Fruit fly (Drosophila melanogaster) whole organism, embryonic: Measurements from ENCODE around the gene vir-1.

Experiments used
- ATbp ChIP-seq: fragments of 200-800 bp; sonication (Bioruptor generic); optimal IDR thresholded peaks from 2 replicates; lab custom pipeline; 2017; ENCODE audit warnings: missing biosample characterization, mild to moderate bottlenecking, missing genetic modification characterization, missing genetic modification reagents
- CG11085 ChIP-seq: fragments of 200-800 bp; sonication (Bioruptor generic); IDR thresholded peaks from 2 replicates; pipeline ENCODE4 v1.3.6; 2022; ENCODE audit warnings: missing biosample characterization, missing genetic modification characterization
- CG15011 ChIP-seq: fragments of 200-800 bp; sonication (Bioruptor generic); optimal IDR thresholded peaks from 3 replicates; lab custom pipeline; 2018; ENCODE audit warnings: missing biosample characterization, mild to moderate bottlenecking, missing genetic modification characterization
- CG15514 ChIP-seq: fragments of 200-800 bp; sonication (Bioruptor generic); optimal IDR thresholded peaks from 3 replicates; lab custom pipeline; 2017; ENCODE audit warnings: missing biosample characterization, missing genetic modification characterization, mild to moderate bottlenecking, moderate library complexity, missing genetic modification reagents
- CG16779 ChIP-seq: fragments of 200-800 bp; sonication (Bioruptor generic); IDR thresholded peaks from 2 replicates; pipeline ENCODE4 v1.3.6; 2022; ENCODE audit warnings: missing biosample characterization, missing genetic modification characterization
- CG17328 ChIP-seq: fragments of 200-800 bp; sonication (Bioruptor generic); IDR thresholded peaks from 2 replicates; pipeline ENCODE4 v1.3.6; 2022; ENCODE audit warnings: missing biosample characterization, missing genetic modification characterization
- CG1792 ChIP-seq: fragments of 200-800 bp; sonication (Bioruptor generic); optimal IDR thresholded peaks from 2 replicates; lab custom pipeline; 2016; ENCODE audit warnings: missing biosample characterization, missing genetic modification characterization
- CG2129 ChIP-seq: fragments of 200-800 bp; sonication (Bioruptor generic); IDR thresholded peaks from 2 replicates; pipeline ENCODE4 v1.3.6; 2022; ENCODE audit warnings: missing biosample characterization, missing genetic modification characterization; ENCODE audit not compliant: partially characterized antibody
- CG3847 ChIP-seq: fragments of 200-800 bp; sonication (Bioruptor generic); IDR thresholded peaks from 2 replicates; pipeline ENCODE4 v1.3.6; 2022; ENCODE audit warnings: missing biosample characterization, missing genetic modification characterization
- CG42726 ChIP-seq: fragments of 200-800 bp; sonication (Bioruptor generic); IDR thresholded peaks from 2 replicates; pipeline ENCODE4 v1.3.6; 2022; ENCODE audit warnings: missing biosample characterization, missing genetic modification characterization; ENCODE audit not compliant: partially characterized antibody
- CG4282 ChIP-seq: fragments of 200-800 bp; sonication (Bioruptor generic); optimal IDR thresholded peaks from 2 replicates; lab custom pipeline; 2016; ENCODE audit warnings: missing biosample characterization, missing genetic modification characterization
- CG7357 ChIP-seq: fragments of 200-800 bp; sonication (Bioruptor generic); IDR thresholded peaks from 3 replicates; pipeline ENCODE4 v1.3.6; 2022; ENCODE audit warnings: missing biosample characterization, missing genetic modification characterization
- CG7745 ChIP-seq: fragments of 200-800 bp; sonication (Bioruptor generic); optimal IDR thresholded peaks from 2 replicates; lab custom pipeline; 2018; ENCODE audit warnings: missing biosample characterization, mild to moderate bottlenecking, missing genetic modification characterization, moderate library complexity
- CG9609 ChIP-seq: fragments of 200-800 bp; sonication (Bioruptor generic); optimal IDR thresholded peaks from 3 replicates; lab custom pipeline; 2016; ENCODE audit warnings: missing biosample characterization, missing genetic modification characterization
- CG9876 ChIP-seq: fragments of 200-800 bp; sonication (Bioruptor generic); optimal IDR thresholded peaks from 2 replicates; lab custom pipeline; 2016; ENCODE audit warnings: missing biosample characterization, missing genetic modification characterization
- D ChIP-seq, 2 experiments: fragments of 200-800 bp in 1 of 2; fragments of >200 bp in 1 of 2; sonication (Bioruptor generic) in 1 of 2; optimal IDR thresholded peaks; 2 replicates in 1 of 2; 3 replicates in 1 of 2; lab custom pipeline; 2017; ENCODE audit warnings: mild to moderate bottlenecking in 1 of 2, missing biosample characterization in 1 of 2, missing genetic modification characterization in 1 of 2, missing genetic modification reagents in 1 of 2
- Ets97D ChIP-seq: fragments of 200-800 bp; sonication (Bioruptor generic); optimal IDR thresholded peaks from 3 replicates; lab custom pipeline; 2016; ENCODE audit warnings: missing biosample characterization, missing genetic modification characterization
- Fer1 ChIP-seq: fragments of 200-800 bp; sonication (Bioruptor generic); optimal IDR thresholded peaks from 2 replicates; lab custom pipeline; 2017; ENCODE audit warnings: missing biosample characterization, mild to moderate bottlenecking, missing genetic modification characterization
- GATAe ChIP-seq: fragments of 200-800 bp; sonication (Bioruptor generic); conservative IDR thresholded peaks from 2 replicates; pipeline ENCODE4 v1.3.6; 2022; ENCODE audit warnings: missing biosample characterization, missing genetic modification characterization
- HLH3B ChIP-seq: fragments of 200-800 bp; sonication (Bioruptor generic); IDR thresholded peaks from 2 replicates; pipeline ENCODE4 v1.3.6; 2022; ENCODE audit warnings: missing biosample characterization, missing genetic modification characterization
- Hr3 ChIP-seq: fragments of 200-800 bp; sonication (Bioruptor generic); optimal IDR thresholded peaks from 3 replicates; lab custom pipeline; 2016; ENCODE audit warnings: missing biosample characterization, missing genetic modification characterization
- Lhr ChIP-seq: fragments of 200-800 bp; sonication (Bioruptor generic); optimal IDR thresholded peaks from 3 replicates; lab custom pipeline; 2017; ENCODE audit warnings: mild to moderate bottlenecking, missing biosample characterization, missing genetic modification reagents, missing genetic modification characterization
- MTF-1 ChIP-seq: fragments of 200-800 bp; sonication (Bioruptor generic); optimal IDR thresholded peaks from 2 replicates; lab custom pipeline; 2018; ENCODE audit warnings: missing biosample characterization, mild to moderate bottlenecking, missing genetic modification characterization, borderline replicate concordance
- Mad ChIP-seq: fragments of 200-800 bp; sonication (Bioruptor generic); optimal IDR thresholded peaks from 2 replicates; lab custom pipeline; 2016; ENCODE audit warnings: missing biosample characterization, missing genetic modification characterization
- Med ChIP-seq: fragments of 200-800 bp; sonication (Bioruptor generic); peaks from one replicate; lab custom pipeline; 2016; ENCODE audit warnings: missing biosample characterization, missing genetic modification characterization, mild to moderate bottlenecking, inconsistent platforms, moderate library complexity
- Nf-YA ChIP-seq: fragments of 200-800 bp; sonication (Bioruptor generic); IDR thresholded peaks from 2 replicates; pipeline ENCODE4 v1.3.6; 2022; ENCODE audit warnings: missing biosample characterization, missing genetic modification characterization
- Pdp1 ChIP-seq, 2 experiments: fragments of 200-800 bp; sonication (Bioruptor generic); optimal IDR thresholded peaks; 3 replicates each; lab custom pipeline; 2016; ENCODE audit warnings: missing biosample characterization in 2 of 2, missing genetic modification characterization in 2 of 2, mild to moderate bottlenecking in 1 of 2, moderate library complexity in 1 of 2
- Poxn ChIP-seq: fragments of 200-800 bp; sonication (Bioruptor generic); IDR thresholded peaks from 2 replicates; pipeline ENCODE4 v1.3.6; 2022; ENCODE audit warnings: missing biosample characterization, missing genetic modification characterization
- al ChIP-seq: fragments of 200-800 bp; sonication (Bioruptor generic); IDR thresholded peaks from 2 replicates; pipeline ENCODE4 v1.3.6; 2022; ENCODE audit warnings: missing biosample characterization, missing genetic modification characterization
- bbx ChIP-seq: fragments of 200-800 bp; sonication (Bioruptor generic); IDR thresholded peaks from 2 replicates; pipeline ENCODE4 v1.3.6; 2022; ENCODE audit warnings: missing biosample characterization, missing genetic modification characterization; ENCODE audit not compliant: partially characterized antibody
- caup ChIP-seq: fragments of 200-800 bp; sonication (Bioruptor generic); optimal IDR thresholded peaks from 3 replicates; lab custom pipeline; 2017; ENCODE audit warnings: missing biosample characterization, mild to moderate bottlenecking, missing genetic modification characterization, moderate library complexity; ENCODE audit not compliant: severe bottlenecking
- chinmo ChIP-seq: fragments of 200-800 bp; sonication (Bioruptor generic); IDR thresholded peaks from 4 replicates; pipeline ENCODE4 v1.3.6; 2022; ENCODE audit warnings: missing biosample characterization, missing genetic modification characterization; ENCODE audit not compliant: partially characterized antibody
- disco-r ChIP-seq: fragments of 200-800 bp; sonication (Bioruptor generic); optimal IDR thresholded peaks from 2 replicates; lab custom pipeline; 2016; ENCODE audit warnings: missing biosample characterization, missing genetic modification characterization
- dpn ChIP-seq, 2 experiments: fragments of 200-800 bp; sonication (Bioruptor generic); optimal IDR thresholded peaks; 3 replicates each; lab custom pipeline; 2016; ENCODE audit warnings: missing biosample characterization in 2 of 2, missing genetic modification characterization in 2 of 2
- eve ChIP-seq, 2 experiments: fragments of >200 bp; optimal IDR thresholded peaks; 2 replicates each; lab custom pipeline; 2017; ENCODE audit warnings: missing biosample characterization in 2 of 2, missing genetic modification characterization in 2 of 2
- ftz-f1 ChIP-seq: fragments of 200-800 bp; sonication (Bioruptor generic); optimal IDR thresholded peaks from 2 replicates; lab custom pipeline; 2016; ENCODE audit warnings: missing biosample characterization, missing genetic modification characterization
- gcm2 ChIP-seq: fragments of 200-800 bp; sonication (Bioruptor generic); optimal IDR thresholded peaks from 2 replicates; lab custom pipeline; 2016; ENCODE audit warnings: missing biosample characterization, missing genetic modification characterization
- gfzf ChIP-seq: fragments of 200-800 bp; sonication (Bioruptor generic); optimal IDR thresholded peaks from 2 replicates; lab custom pipeline; 2016; ENCODE audit warnings: missing biosample characterization, mild to moderate bottlenecking, missing genetic modification characterization, moderate library complexity
- hth ChIP-seq: fragments of >200 bp; optimal IDR thresholded peaks from 2 replicates; lab custom pipeline; 2017; ENCODE audit warnings: inconsistent platforms
- knrl ChIP-seq: fragments of 200-800 bp; sonication (Bioruptor generic); IDR thresholded peaks from 3 replicates; pipeline ENCODE4 v1.3.6; 2022; ENCODE audit warnings: missing biosample characterization, missing genetic modification characterization; ENCODE audit not compliant: partially characterized antibody
- lmd ChIP-seq: fragments of 200-800 bp; sonication (Bioruptor generic); IDR thresholded peaks from 2 replicates; pipeline ENCODE4 v1.3.6; 2022; ENCODE audit warnings: missing biosample characterization, missing genetic modification characterization
- p53 ChIP-seq: fragments of 200-800 bp; sonication (Bioruptor generic); optimal IDR thresholded peaks from 2 replicates; lab custom pipeline; 2016; ENCODE audit warnings: missing biosample characterization, missing genetic modification characterization
- pros ChIP-seq: fragments of 200-800 bp; sonication (Bioruptor generic); optimal IDR thresholded peaks from 3 replicates; lab custom pipeline; 2019; ENCODE audit warnings: missing biosample characterization, mild to moderate bottlenecking, missing genetic modification characterization, moderate library complexity
- psq ChIP-seq: fragments of 200-800 bp; sonication (Bioruptor generic); optimal IDR thresholded peaks from 2 replicates; lab custom pipeline; 2017; ENCODE audit warnings: missing biosample characterization, missing genetic modification characterization
- repo ChIP-seq: fragments of 200-800 bp; sonication (Bioruptor generic); optimal IDR thresholded peaks from 2 replicates; lab custom pipeline; 2016; ENCODE audit warnings: missing biosample characterization, missing genetic modification characterization
- run ChIP-seq: fragments of 200-800 bp; sonication (Bioruptor generic); optimal IDR thresholded peaks from 3 replicates; lab custom pipeline; 2018; ENCODE audit warnings: missing biosample characterization, mild to moderate bottlenecking, missing genetic modification characterization
- schlank ChIP-seq: fragments of 200-800 bp; sonication (Bioruptor generic); optimal IDR thresholded peaks from 2 replicates; lab custom pipeline; 2018; ENCODE audit warnings: missing biosample characterization, mild to moderate bottlenecking, missing genetic modification characterization
- slbo ChIP-seq: fragments of 200-800 bp; sonication (Bioruptor generic); IDR thresholded peaks from 2 replicates; pipeline ENCODE4 v1.3.6; 2022; ENCODE audit warnings: missing biosample characterization, missing genetic modification characterization
- sug ChIP-seq: fragments of 200-800 bp; optimal IDR thresholded peaks from 2 replicates; lab custom pipeline; 2019; ENCODE audit warnings: missing biosample characterization, mild to moderate bottlenecking, missing genetic modification characterization, moderate library complexity
- tup ChIP-seq: fragments of 200-800 bp; sonication (Bioruptor generic); optimal IDR thresholded peaks from 2 replicates; lab custom pipeline; 2016; ENCODE audit warnings: missing biosample characterization, mild to moderate bottlenecking, missing genetic modification characterization, moderate library complexity

Gene vir-1

DNA sequence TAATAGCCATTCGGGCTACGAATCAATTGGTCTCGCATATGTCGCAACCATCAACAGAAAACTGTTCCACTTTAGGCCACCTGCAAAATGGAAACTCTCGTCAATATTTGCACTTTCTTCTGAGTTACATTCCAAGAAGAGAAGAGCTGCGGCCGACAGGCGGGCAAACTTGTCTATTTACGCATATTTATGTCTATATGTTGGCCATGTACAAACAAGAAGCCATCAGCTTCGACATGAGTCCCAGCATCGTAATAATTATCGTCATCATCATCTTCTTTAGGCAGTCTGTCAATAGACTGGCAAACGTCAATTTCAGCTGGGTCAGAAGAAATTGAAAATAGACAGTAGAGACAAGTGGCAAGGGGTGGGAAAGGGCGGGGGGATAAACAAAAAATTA is 51.5 kb downstream of the vir-1 start (continued):
- TF ChIP-seq CG7357 (0 out of 3 replicates have a peak, but pooled peaks have one; percentile 29), CG17328 (GFP tag; lab: Robert Waterston, UW) (peak; percentile 65), ftz-f1 (GFP tag; lab: Kevin White, UChicago) (no peak), CG11085 (no peak), Med (peak; percentile 89), pros (GFP tag; lab: Kevin White, UChicago) (peak; percentile 6), Fer1 (GFP tag; lab: Kevin White, UChicago) (peak; percentile 20), HLH3B (GFP tag; lab: Robert Waterston, UW) (peak; percentile 67; the same call in 1 of the 2 replicates), CG42726 (no peak), CG7745 (tag; lab: Kevin White, UChicago) (peak; percentile 48), CG3847 (no peak), chinmo (GFP tag; lab: Robert Waterston, UW) (no peak), Lhr (GFP tag; lab: Kevin White, UChicago) (peak; percentile 66), CG16779 (no peak), Ets97D (GFP tag; lab: Kevin White, UChicago) (no peak), MTF-1 (GFP tag; lab: Kevin White, UChicago) (peak; percentile 82), Nf-YA (peak; percentile 61; the same call in 1 of the 2 replicates), CG15514 (GFP tag; lab: Kevin White, UChicago) (peak; percentile 11), lmd (GFP tag; lab: Robert Waterston, UW) (peak; percentile 28), CG2129 (no peak), disco-r (GFP tag; lab: Kevin White, UChicago) (peak; percentile 33), slbo (GFP tag; lab: Robert Waterston, UW) (no peak), bbx (GFP tag; lab: Robert Waterston, UW) (no peak), Hr3 (GFP tag; lab: Kevin White, UChicago) (no peak), eve (GFP tag; optimal IDR thresholded peaks at IDR 0.05; lab: Kevin White, UChicago) (peak in 1 of 2 experiments; percentile 56), Poxn (no peak), GATAe (GFP tag; lab: Robert Waterston, UW) (no peak), schlank (tag; lab: Kevin White, UChicago) (peak; percentile 38), Mad (GFP tag; lab: Kevin White, UChicago) (peak; percentile 2), ATbp (GFP tag; lab: Kevin White, UChicago) (peak; percentile 95), tup (GFP tag; lab: Kevin White, UChicago) (peak; percentile 42), repo (peak; percentile 36), D (optimal IDR thresholded peaks at IDR 0.05; lab: Kevin White, UChicago) (no peak), D (GFP tag; optimal IDR thresholded peaks at IDR 0.05; lab: Kevin White, UChicago) (peak; percentile 79), CG15011 (GFP tag; lab: Kevin White, UChicago) (peak; percentile 4), caup (GFP tag; lab: Kevin White, UChicago) (peak; percentile 60), p53 (GFP tag; lab: Kevin White, UChicago) (peak; percentile 42), al (no peak), psq (no peak), run (tag; lab: Kevin White, UChicago) (no peak), dpn (GFP tag; optimal IDR thresholded peaks at IDR 0.05; lab: Kevin White, UChicago) (peak; percentile 32 to 41), sug (tag; lab: Kevin White, UChicago) (no peak), Pdp1 (GFP tag; optimal IDR thresholded peaks at IDR 0.05; lab: Kevin White, UChicago) (peak; percentile 23 to 36), CG1792 (no peak), gcm2 (GFP tag; lab: Kevin White, UChicago) (no peak), CG9876 (peak; percentile 41), CG4282 (GFP tag; lab: Kevin White, UChicago) (no peak), gfzf (GFP tag; lab: Kevin White, UChicago) (no peak), knrl (GFP tag; lab: Robert Waterston, UW) (no peak), hth (no peak), CG9609 (no peak)
